Worm (Caenorhabditis elegans): Measurements from ENCODE around the gene T23E7.2.

DNA sequence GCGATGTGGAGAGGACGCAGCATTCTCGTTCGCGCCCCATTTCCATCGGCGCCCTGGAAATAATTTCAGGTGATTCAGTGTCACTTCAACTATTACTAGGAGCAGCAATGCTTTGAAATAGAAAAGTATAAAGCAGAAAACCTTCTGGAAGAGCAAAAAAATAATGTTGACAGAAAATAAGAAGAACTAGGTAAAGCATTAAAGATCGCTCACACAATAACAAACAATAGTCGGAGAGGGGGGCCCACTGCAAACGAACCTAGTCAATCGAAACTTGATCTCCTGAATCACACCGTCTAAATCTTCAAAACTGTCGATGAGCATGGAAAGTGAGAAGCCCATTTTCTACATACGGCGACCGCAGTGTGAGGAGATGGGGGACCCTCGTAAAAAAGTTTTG lies 42.9 kb upstream of the T23E7.2 start:
- TF ChIP-seq B0310.2 (tag; optimal IDR thresholded peaks at IDR 0.05) (no peak), pes-1 (GFP tag; IDR thresholded peaks at IDR 0.05) (no peak), flt-1 (GFP tag; IDR thresholded peaks at IDR 0.05) (no peak), tbx-11 (GFP tag; IDR thresholded peaks at IDR 0.05) (no peak)

All from whole organism, early embryonic.